Worm (Caenorhabditis elegans) whole organism, L1 larva: Measurements from ENCODE around the gene nhr-17.

Experiments used
- C16A3.4 ChIP-seq: fragments of 150-350 bp; optimal IDR thresholded peaks from 2 replicates; lab custom pipeline; 2014; ENCODE audit warnings: missing biosample characterization, missing genetic modification characterization
- C34B4.2 ChIP-seq: sonication (generic microtip); optimal IDR thresholded peaks from 2 replicates; lab custom pipeline; 2017; ENCODE audit warnings: mild to moderate bottlenecking, missing genetic modification characterization, missing compliant biosample characterization
- aly-2 ChIP-seq: fragments of 150-350 bp; optimal IDR thresholded peaks from 2 replicates; lab custom pipeline; 2014; ENCODE audit warnings: missing biosample characterization, missing genetic modification characterization
- ama-1 ChIP-seq: fragments of 150-350 bp; optimal IDR thresholded peaks from 2 replicates; lab custom pipeline; 2014
- ceh-63 ChIP-seq: fragments of 200-800 bp; sonication (Bioruptor generic); optimal IDR thresholded peaks from 2 replicates; lab custom pipeline; 2018; ENCODE audit warnings: mild to moderate bottlenecking, missing genetic modification characterization, missing compliant biosample characterization
- ceh-88 ChIP-seq: fragments of 200-800 bp; sonication (Bioruptor generic); IDR thresholded peaks from 2 replicates; pipeline ENCODE4 v1.3.6; 2022; ENCODE audit warnings: missing genetic modification characterization, missing compliant biosample characterization
- ceh-90 ChIP-seq: sonication (generic microtip); optimal IDR thresholded peaks from 2 replicates; lab custom pipeline; 2016; ENCODE audit warnings: missing genetic modification characterization, missing compliant biosample characterization
- dsc-1 ChIP-seq: sonication (generic microtip); optimal IDR thresholded peaks from 2 replicates; lab custom pipeline; 2016; ENCODE audit warnings: mild to moderate bottlenecking, missing genetic modification characterization, missing compliant biosample characterization
- egl-13 ChIP-seq: sonication (generic microtip); optimal IDR thresholded peaks from 2 replicates; lab custom pipeline; 2016; ENCODE audit warnings: missing genotype, missing genetic modification reagents, missing genetic modification characterization, missing compliant biosample characterization
- elt-2 ChIP-seq: sonication (generic microtip); optimal IDR thresholded peaks from 2 replicates; lab custom pipeline; 2016; ENCODE audit warnings: missing genetic modification characterization, mild to moderate bottlenecking, inconsistent platforms, missing compliant biosample characterization, missing genetic modification reagents
- fkh-10 ChIP-seq: sonication (generic microtip); optimal IDR thresholded peaks from 2 replicates; lab custom pipeline; 2017; ENCODE audit warnings: missing biosample characterization, missing genetic modification reagents, missing genetic modification characterization
- fkh-8 ChIP-seq: sonication (generic microtip); optimal IDR thresholded peaks from 2 replicates; lab custom pipeline; 2016; ENCODE audit warnings: mild to moderate bottlenecking, missing genetic modification characterization, missing compliant biosample characterization
- hpl-2 ChIP-seq: fragments of 150-350 bp; optimal IDR thresholded peaks from 2 replicates; lab custom pipeline; 2014; ENCODE audit warnings: missing biosample characterization, missing genetic modification reagents, missing genetic modification characterization
- irx-1 ChIP-seq: sonication (generic microtip); optimal IDR thresholded peaks from 2 replicates; lab custom pipeline; 2016; ENCODE audit warnings: missing genetic modification characterization, missing compliant biosample characterization
- isw-1 ChIP-seq: fragments of 200-800 bp; sonication (Bioruptor generic); IDR thresholded peaks from 2 replicates; pipeline ENCODE4 v1.3.6; 2022; ENCODE audit warnings: missing genetic modification characterization, missing compliant biosample characterization
- lin-14 ChIP-seq: fragments of 200-800 bp; sonication (Bioruptor generic); optimal IDR thresholded peaks from 2 replicates; lab custom pipeline; 2018; ENCODE audit warnings: mild to moderate bottlenecking, missing genetic modification characterization, moderate library complexity, missing compliant biosample characterization
- lin-35 ChIP-seq, 2 experiments: fragments of 150-350 bp; optimal IDR thresholded peaks; 2 replicates each; lab custom pipeline; 2014; ENCODE audit warnings: missing biosample characterization in 2 of 2, missing genetic modification characterization in 2 of 2, missing genetic modification reagents in 2 of 2
- lin-39 ChIP-seq: fragments of 150-350 bp; optimal IDR thresholded peaks from 2 replicates; lab custom pipeline; 2014; ENCODE audit warnings: missing biosample characterization, missing genetic modification reagents, missing genetic modification characterization
- mab-9 ChIP-seq: fragments of 200-800 bp; sonication (Bioruptor generic); IDR thresholded peaks from 2 replicates; pipeline ENCODE4 v1.3.6; 2022; ENCODE audit warnings: missing genetic modification reagents, missing genetic modification characterization, missing compliant biosample characterization
- mdl-1 ChIP-seq, 2 experiments: fragments of 150-350 bp; optimal IDR thresholded peaks; 2 replicates each; lab custom pipeline; 2014 to 2017; ENCODE audit warnings: missing biosample characterization in 2 of 2, missing genetic modification characterization in 2 of 2, inconsistent platforms in 1 of 2
- nhr-11 ChIP-seq: fragments of 150-350 bp; optimal IDR thresholded peaks from 2 replicates; lab custom pipeline; 2014; ENCODE audit warnings: missing biosample characterization, missing genetic modification characterization
- nhr-19 ChIP-seq: fragments of 200-800 bp; sonication (Bioruptor generic); conservative IDR thresholded peaks from 2 replicates; pipeline ENCODE4 v1.3.6; 2022; ENCODE audit warnings: missing genetic modification characterization, missing compliant biosample characterization
- nhr-20 ChIP-seq: sonication (generic microtip); optimal IDR thresholded peaks from 2 replicates; lab custom pipeline; 2016; ENCODE audit warnings: mild to moderate bottlenecking, missing genetic modification characterization, missing compliant biosample characterization
- nhr-237 ChIP-seq: fragments of 150-350 bp; optimal IDR thresholded peaks from 2 replicates; lab custom pipeline; 2014; ENCODE audit warnings: missing biosample characterization, missing genetic modification characterization
- nhr-47 ChIP-seq: sonication (generic microtip); optimal IDR thresholded peaks from 2 replicates; lab custom pipeline; 2016; ENCODE audit warnings: mild to moderate bottlenecking, missing genetic modification characterization, moderate library complexity, missing compliant biosample characterization
- nhr-71 ChIP-seq: sonication (generic microtip); optimal IDR thresholded peaks from 2 replicates; lab custom pipeline; 2016; ENCODE audit warnings: mild to moderate bottlenecking, missing genetic modification characterization, moderate library complexity, missing compliant biosample characterization
- nhr-77 ChIP-seq: fragments of 150-350 bp; optimal IDR thresholded peaks from 2 replicates; lab custom pipeline; 2014; ENCODE audit warnings: missing biosample characterization, missing genetic modification characterization
- nhr-85 ChIP-seq: sonication (generic microtip); peaks from one replicate; lab custom pipeline; 2016; ENCODE audit warnings: missing genetic modification characterization, inconsistent platforms, missing compliant biosample characterization
- pax-3 ChIP-seq: fragments of 200-800 bp; sonication (Bioruptor generic); optimal IDR thresholded peaks from 2 replicates; lab custom pipeline; 2018; ENCODE audit warnings: mild to moderate bottlenecking, missing genetic modification characterization, moderate library complexity, missing compliant biosample characterization
- snpc-4 ChIP-seq: fragments of 150-350 bp; optimal IDR thresholded peaks from 2 replicates; lab custom pipeline; 2014; ENCODE audit warnings: missing biosample characterization, missing genetic modification characterization
- sox-4 ChIP-seq: sonication (generic microtip); optimal IDR thresholded peaks from 2 replicates; lab custom pipeline; 2016; ENCODE audit warnings: missing genetic modification characterization, missing compliant biosample characterization
- swsn-7 ChIP-seq: sonication (generic microtip); optimal IDR thresholded peaks from 2 replicates; lab custom pipeline; 2016; ENCODE audit warnings: missing genetic modification characterization, missing compliant biosample characterization
- tbx-2 ChIP-seq: sonication (generic microtip); optimal IDR thresholded peaks from 2 replicates; lab custom pipeline; 2016; ENCODE audit warnings: missing genetic modification characterization, missing compliant biosample characterization
- unc-130 ChIP-seq: fragments of 150-350 bp; optimal IDR thresholded peaks from 2 replicates; lab custom pipeline; 2017; ENCODE audit warnings: missing biosample characterization, missing genetic modification characterization, inconsistent platforms
- unc-62 ChIP-seq: fragments of 150-350 bp; optimal IDR thresholded peaks from 2 replicates; lab custom pipeline; 2014; ENCODE audit warnings: missing biosample characterization, missing genetic modification reagents, missing genetic modification characterization
- unc-86 ChIP-seq: sonication (generic microtip); optimal IDR thresholded peaks from 2 replicates; lab custom pipeline; 2016; ENCODE audit warnings: missing genetic modification characterization, missing compliant biosample characterization
- xbp-1 ChIP-seq: sonication (generic microtip); optimal IDR thresholded peaks from 2 replicates; lab custom pipeline; 2016; ENCODE audit warnings: missing genetic modification characterization, missing compliant biosample characterization
- ztf-11 ChIP-seq, 2 experiments: sonication (generic microtip); optimal IDR thresholded peaks; 2 replicates each; lab custom pipeline; 2016 to 2017; ENCODE audit warnings: missing genetic modification characterization in 2 of 2, missing biosample characterization in 1 of 2, missing compliant biosample characterization in 1 of 2

nhr-17 gene

DNA sequence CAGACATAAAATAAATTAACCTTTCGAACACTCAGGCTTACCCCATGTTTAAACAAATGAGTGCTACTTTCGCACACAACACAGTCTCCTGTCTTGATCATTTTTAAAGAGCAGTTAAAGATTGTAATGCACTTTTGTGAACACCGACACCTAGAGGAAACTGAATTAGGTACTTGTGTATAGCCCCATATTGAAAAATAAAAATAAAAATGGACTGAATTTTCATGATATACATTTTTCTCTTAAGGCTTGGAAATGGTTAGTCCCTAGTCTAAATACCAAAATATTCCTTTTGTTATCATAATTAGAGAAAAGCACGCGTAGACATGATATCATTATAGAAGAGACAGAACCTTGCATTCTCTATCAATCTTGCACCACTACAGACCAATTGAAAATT, 34.3 kb upstream of the nhr-17 start, which contains the start of gene nhr-214:
Gene nhr-214 (minus strand): TSS at position 101 of the 400 bp plus-strand sequence.
- TF ChIP-seq ceh-90 (tag; lab: Kevin White, UChicago) (no peak), ceh-88 (GFP tag; lab: Robert Waterston, UW) (no peak), aly-2 (tag; lab: Kevin White, UChicago) (no peak), nhr-20 (tag; lab: Kevin White, UChicago) (no peak), swsn-7 (no peak), irx-1 (tag; lab: Kevin White, UChicago) (no peak), nhr-77 (tag; lab: Kevin White, UChicago) (no peak), lin-39 (tag; lab: Kevin White, UChicago) (no peak), nhr-71 (tag; lab: Kevin White, UChicago) (no peak), fkh-10 (GFP tag; lab: Kevin White, UChicago) (no peak), lin-35 (GFP tag; optimal IDR thresholded peaks at IDR 0.05; lab: Kevin White, UChicago) (no peak), sox-4 (no peak), snpc-4 (no peak), nhr-11 (tag; lab: Kevin White, UChicago) (no peak), hpl-2 (GFP tag; lab: Kevin White, UChicago) (no peak)

DNA sequence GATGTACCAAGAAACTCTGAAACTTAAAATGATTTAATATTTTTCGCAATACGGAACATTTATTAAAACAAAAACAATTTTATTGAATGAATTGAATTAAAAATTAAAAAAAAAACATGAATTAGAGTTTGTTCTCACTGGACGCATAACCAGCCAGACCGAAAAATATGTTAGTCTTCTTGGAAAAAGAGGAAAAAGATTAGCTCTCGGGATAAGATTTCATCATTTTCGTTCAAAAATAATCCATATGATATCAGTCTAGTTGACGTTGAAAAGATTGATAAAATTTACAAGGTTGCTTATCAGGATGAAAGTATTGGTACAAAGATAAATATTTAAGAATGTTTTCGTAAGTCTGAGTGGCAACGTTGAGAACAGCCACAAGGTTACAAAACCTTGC, 32.8 kb upstream of the nhr-17 start, which contains the start of gene nhr-26:
Gene nhr-26 (minus strand): TSS at position 10 of the 400 bp plus-strand sequence.
- TF ChIP-seq fkh-8 (peak; percentile 58), nhr-47 (tag; lab: Kevin White, UChicago) (peak; percentile 32), dsc-1 (tag; lab: Kevin White, UChicago) (peak; percentile 92), pax-3 (tag; lab: Kevin White, UChicago) (peak; percentile 30), egl-13 (tag; lab: Kevin White, UChicago) (peak; percentile 33), nhr-71 (tag; lab: Kevin White, UChicago) (peak; percentile 43), mdl-1 (tag; optimal IDR thresholded peaks at IDR 0.05; lab: Kevin White, UChicago) (no peak), unc-130 (tag; lab: Kevin White, UChicago) (no peak)

DNA sequence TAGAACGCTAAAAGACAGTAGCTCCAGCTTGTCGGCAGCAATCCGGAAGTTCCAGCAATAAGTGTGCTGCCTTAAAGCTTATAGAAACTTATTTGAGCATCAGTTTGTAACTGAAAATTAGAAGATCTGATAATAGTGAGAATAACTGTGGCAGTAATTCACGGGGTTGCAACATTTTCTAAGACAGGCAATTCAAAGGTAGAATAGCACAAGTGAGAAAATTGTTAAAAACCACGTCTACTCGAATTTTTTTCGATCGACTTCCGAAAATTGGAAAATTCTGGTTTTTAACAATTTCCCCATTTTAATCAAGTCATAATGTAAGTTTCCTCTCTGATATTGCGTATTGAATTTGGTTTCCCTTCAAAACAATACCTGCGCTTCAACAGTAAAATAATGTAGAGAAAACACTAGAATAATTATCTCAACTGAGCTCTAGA, 25.5 kb upstream of the nhr-17 start:
- TF ChIP-seq nhr-20 (tag; lab: Kevin White, UChicago) (no peak), nhr-237 (no peak), nhr-85 (tag; lab: Kevin White, UChicago) (no peak), ceh-90 (tag; lab: Kevin White, UChicago) (no peak), fkh-8 (no peak), ceh-88 (GFP tag; lab: Robert Waterston, UW) (no peak), C16A3.4 (tag; lab: Kevin White, UChicago) (no peak), tbx-2 (no peak), C34B4.2 (tag; lab: Kevin White, UChicago) (no peak), lin-35 (GFP tag; optimal IDR thresholded peaks at IDR 0.05; lab: Kevin White, UChicago) (no peak), ceh-63 (no peak), unc-86 (tag; lab: Kevin White, UChicago) (no peak), dsc-1 (tag; lab: Kevin White, UChicago) (no peak), unc-62 (GFP tag; lab: Kevin White, UChicago) (no peak), nhr-47 (tag; lab: Kevin White, UChicago) (peak; percentile 21), elt-2 (no peak), swsn-7 (peak; percentile 5), mab-9 (GFP tag; lab: Robert Waterston, UW) (no peak), nhr-71 (tag; lab: Kevin White, UChicago) (peak; percentile 6), isw-1 (GFP tag; lab: Robert Waterston, UW) (no peak)

ce11 chrX:12691740-12692383, 24.2 kb upstream of the nhr-17 start:
- peak in 1 of 2 experiments; percentile 49 for TF ChIP-seq ztf-11 (tag; optimal IDR thresholded peaks at IDR 0.05; lab: Kevin White, UChicago)
- peak; percentile 19 for TF ChIP-seq swsn-7
- peak; percentile 13 for TF ChIP-seq fkh-8
- TF ChIP-seq ama-1 = peak; percentile 8
- TF ChIP-seq mab-9 (GFP tag; lab: Robert Waterston, UW) = no peak
- 0 out of 2 replicates have a peak, but pooled peaks have one; percentile 10 for TF ChIP-seq isw-1 (GFP tag; lab: Robert Waterston, UW)
- TF ChIP-seq fkh-10 (GFP tag; lab: Kevin White, UChicago) = peak; percentile 63
- no peak for TF ChIP-seq xbp-1 (tag; lab: Kevin White, UChicago)
- TF ChIP-seq lin-14 (GFP tag; lab: Kevin White, UChicago) = peak; percentile 39
- no peak for TF ChIP-seq C16A3.4 (tag; lab: Kevin White, UChicago)
- TF ChIP-seq nhr-19 (GFP tag; lab: Robert Waterston, UW) = no peak
- no peak for TF ChIP-seq ceh-63
